Worm (Caenorhabditis elegans) whole organism, midembryonic: ENCODE data around the gene F31D5.7.

ENCODE experiments used
- T22C8.4 ChIP-seq: fragments of 200-800 bp; sonication (Bioruptor generic); IDR thresholded peaks from 2 replicates; pipeline ENCODE4 v1.3.6; 2022; ENCODE audit warnings: missing genetic modification characterization, missing compliant biosample characterization
- cog-1 ChIP-seq: sonication (generic microtip); optimal IDR thresholded peaks from 2 replicates; lab custom pipeline; 2016; ENCODE audit warnings: missing genetic modification characterization, missing compliant biosample characterization
- flt-1 ChIP-seq: fragments of 200-800 bp; sonication (Bioruptor generic); IDR thresholded peaks from 2 replicates; pipeline ENCODE4 v1.3.6; 2022; ENCODE audit warnings: missing genetic modification characterization, missing compliant biosample characterization
- klf-2 ChIP-seq: fragments of 200-800 bp; sonication (Bioruptor generic); conservative IDR thresholded peaks from 2 replicates; pipeline ENCODE4 v1.3.6; 2022; ENCODE audit warnings: missing genetic modification reagents, missing genetic modification characterization, missing compliant biosample characterization
- med-1 ChIP-seq: sonication (generic microtip); optimal IDR thresholded peaks from 2 replicates; lab custom pipeline; 2017; ENCODE audit warnings: missing genetic modification characterization, mild to moderate bottlenecking, missing compliant biosample characterization, antibody characterized with exemption, missing genetic modification reagents; ENCODE audit not compliant: insufficient read depth
- ref-1 ChIP-seq: fragments of 200-800 bp; sonication (Bioruptor generic); conservative IDR thresholded peaks from 2 replicates; pipeline ENCODE4 v1.3.6; 2022; ENCODE audit warnings: missing genetic modification reagents, missing genetic modification characterization, missing compliant biosample characterization
- tab-1 ChIP-seq: fragments of 200-800 bp; sonication (Bioruptor generic); IDR thresholded peaks from 2 replicates; pipeline ENCODE4 v1.3.6; 2022; ENCODE audit warnings: missing genetic modification characterization, missing compliant biosample characterization
- ztf-23 ChIP-seq: fragments of 200-800 bp; sonication (Bioruptor generic); IDR thresholded peaks from 2 replicates; pipeline ENCODE4 v1.3.6; 2022; ENCODE audit warnings: missing genetic modification reagents, missing genetic modification characterization, missing compliant biosample characterization
- ztf-29 ChIP-seq: fragments of 200-800 bp; sonication (Bioruptor generic); IDR thresholded peaks from 2 replicates; pipeline ENCODE4 v1.3.6; 2022; ENCODE audit warnings: missing genetic modification reagents, missing genetic modification characterization, missing compliant biosample characterization

F31D5.7 gene

DNA sequence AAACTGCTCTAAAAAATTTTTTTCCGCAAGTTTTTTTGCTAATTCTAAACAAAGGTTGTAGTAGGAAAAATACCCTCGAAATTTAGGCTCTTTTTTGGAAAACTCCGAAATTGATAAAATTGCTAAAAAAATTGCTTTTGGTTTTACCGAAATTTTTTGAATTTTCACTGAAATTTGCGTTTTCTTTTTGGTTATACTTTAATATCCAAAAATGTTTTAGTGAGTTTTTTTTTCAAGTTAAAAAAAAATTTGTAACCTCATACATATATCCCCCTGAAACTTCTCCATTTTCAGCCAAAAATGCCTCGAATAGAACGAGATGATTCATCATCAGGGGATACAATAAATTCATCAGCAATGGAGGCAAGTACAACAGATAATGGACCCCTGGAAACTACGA lies 35.7 kb downstream of the F31D5.7 start, which contains the start of gene gpa-11:
gpa-11 (plus strand) TSS at position 301 of the 400 bp plus-strand sequence.
- TF ChIP-seq cog-1 (tag; lab: Kevin White, UChicago) = no peak
- TF ChIP-seq med-1 (GFP tag; lab: Kevin White, UChicago) = no peak
- TF ChIP-seq ref-1 (GFP tag; lab: Robert Waterston, UW) = no peak
- TF ChIP-seq T22C8.4 (GFP tag; lab: Robert Waterston, UW) = no peak
- TF ChIP-seq klf-2 (GFP tag; lab: Robert Waterston, UW) = no peak
- no peak for TF ChIP-seq ztf-23 (GFP tag; lab: Robert Waterston, UW)
- TF ChIP-seq flt-1 (GFP tag; lab: Robert Waterston, UW) = no peak
- TF ChIP-seq ztf-29 (GFP tag; lab: Robert Waterston, UW) = no peak
- no peak for TF ChIP-seq tab-1

DNA sequence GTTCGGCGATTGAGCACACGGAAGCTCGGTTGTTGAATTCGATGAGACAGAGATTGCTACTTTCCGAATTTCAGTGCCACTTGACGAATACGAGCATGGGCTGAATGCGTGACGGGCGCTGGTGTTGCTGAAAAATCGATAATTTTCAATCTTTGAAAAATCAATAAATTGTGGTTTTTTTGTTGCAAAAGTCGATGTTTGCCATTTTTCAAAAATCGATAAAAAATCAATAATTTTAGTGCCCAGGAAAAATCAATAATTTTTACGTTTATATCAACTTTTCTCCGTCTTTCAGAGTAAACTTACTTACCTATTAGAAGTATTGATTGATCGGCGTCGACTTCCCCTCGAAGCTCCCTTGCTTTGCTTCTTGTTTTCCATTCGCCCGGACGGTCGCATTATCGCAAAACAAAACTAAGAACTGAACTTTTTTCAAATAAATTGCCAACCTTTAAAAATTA lies 45.4 kb downstream of the F31D5.7 start, which contains the start of gene C16A11.7:
C16A11.7 (minus strand) TSS at position 411 of the 461 bp plus-strand sequence.
- peak; percentile 89 for TF ChIP-seq T22C8.4 (GFP tag; lab: Robert Waterston, UW)
- TF ChIP-seq ref-1 (GFP tag; lab: Robert Waterston, UW) = no peak

- no peak for TF ChIP-seq med-1 (GFP tag; lab: Kevin White, UChicago)
- no peak for TF ChIP-seq flt-1 (GFP tag; lab: Robert Waterston, UW)
- no peak for TF ChIP-seq cog-1 (tag; lab: Kevin White, UChicago)
- TF ChIP-seq tab-1 = no peak
- TF ChIP-seq T22C8.4 (GFP tag; lab: Robert Waterston, UW) = no peak
- TF ChIP-seq ref-1 (GFP tag; lab: Robert Waterston, UW) = no peak
- TF ChIP-seq ztf-23 (GFP tag; lab: Robert Waterston, UW) = no peak
- no peak for TF ChIP-seq ztf-29 (GFP tag; lab: Robert Waterston, UW)
- TF ChIP-seq klf-2 (GFP tag; lab: Robert Waterston, UW) = no peak
Measured at ce11 chrII:4258683-4259082, 47.5 kb downstream of the F31D5.7 start, which contains the start of gene clec-135. Gene clec-135 (minus strand): TSS chrII:4258783.
